Worm (Caenorhabditis elegans): ENCODE measurements around the gene chil-14.

The chil-14 gene

DNA sequence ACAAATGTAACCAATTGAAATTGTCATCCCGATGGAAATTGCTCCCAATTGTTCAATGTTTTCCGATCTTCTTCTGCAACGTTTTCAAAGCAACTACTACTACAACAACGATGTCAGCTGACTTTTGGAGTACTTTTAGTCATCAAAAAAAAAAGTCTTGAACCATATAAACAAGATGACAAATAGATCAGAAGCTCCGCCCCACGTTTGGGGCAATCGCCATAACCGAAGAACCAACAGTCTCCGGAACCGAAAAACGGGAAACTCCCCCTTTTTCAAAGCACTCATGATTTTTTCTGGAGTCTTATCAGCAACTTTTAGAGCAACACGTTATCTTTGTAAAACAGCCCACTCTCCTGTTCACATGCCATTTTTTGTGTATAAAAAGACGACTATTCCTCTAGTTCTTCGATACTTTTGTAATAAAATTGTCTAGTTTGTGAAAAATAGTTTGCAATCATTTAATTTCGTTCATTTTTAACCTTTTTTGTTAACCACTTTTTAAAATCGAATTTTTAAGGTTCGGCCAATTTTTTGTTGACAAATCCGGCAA is 4.6 kb downstream of the chil-14 start:
- TF ChIP-seq nhr-48 (tag; optimal IDR thresholded peaks at IDR 0.05): peak; percentile 18
- TF ChIP-seq hlh-30 (tag; optimal IDR thresholded peaks at IDR 0.05; ENCODE audit: insufficient read depth): peak; percentile 43
- peak; percentile 78 for TF ChIP-seq mxl-2 (GFP tag; conservative IDR thresholded peaks at IDR 0.05)
- TF ChIP-seq nhr-28 (tag; optimal IDR thresholded peaks at IDR 0.05): peak; percentile 67
- TF ChIP-seq nhr-77 (tag; optimal IDR thresholded peaks at IDR 0.05): peak; percentile 47
- no peak for TF ChIP-seq lim-7 (GFP tag; IDR thresholded peaks at IDR 0.05)
- no peak for TF ChIP-seq daf-16 (GFP tag; optimal IDR thresholded peaks at IDR 0.05)
- TF ChIP-seq daf-16 (tag; optimal IDR thresholded peaks at IDR 0.05): peak; percentile 81
- TF ChIP-seq php-3 (GFP tag; IDR thresholded peaks at IDR 0.05): peak; percentile 18; the same call in 1 of the 2 replicates
- TF ChIP-seq hlh-11 (tag; optimal IDR thresholded peaks at IDR 0.05): peak; percentile 66
- peak; percentile 44 for TF ChIP-seq dve-1 (tag; optimal IDR thresholded peaks at IDR 0.05; ENCODE audit: insufficient read depth)
- TF ChIP-seq nhr-102 (tag; optimal IDR thresholded peaks at IDR 0.05): no peak
- TF ChIP-seq aha-1 (tag): peak; percentile 66
- TF ChIP-seq aly-2 (tag; optimal IDR thresholded peaks at IDR 0.05): no peak
- TF ChIP-seq lin-39 (tag; optimal IDR thresholded peaks at IDR 0.05): no peak
- TF ChIP-seq dmd-6 (GFP tag; IDR thresholded peaks at IDR 0.05): peak; percentile 81
- no peak for TF ChIP-seq nhr-41 (GFP tag; IDR thresholded peaks at IDR 0.05)
- TF ChIP-seq pqm-1 (tag; optimal IDR thresholded peaks at IDR 0.05): peak; percentile 43
- no peak for TF ChIP-seq arid-1 (GFP tag; conservative IDR thresholded peaks at IDR 0.05)

DNA sequence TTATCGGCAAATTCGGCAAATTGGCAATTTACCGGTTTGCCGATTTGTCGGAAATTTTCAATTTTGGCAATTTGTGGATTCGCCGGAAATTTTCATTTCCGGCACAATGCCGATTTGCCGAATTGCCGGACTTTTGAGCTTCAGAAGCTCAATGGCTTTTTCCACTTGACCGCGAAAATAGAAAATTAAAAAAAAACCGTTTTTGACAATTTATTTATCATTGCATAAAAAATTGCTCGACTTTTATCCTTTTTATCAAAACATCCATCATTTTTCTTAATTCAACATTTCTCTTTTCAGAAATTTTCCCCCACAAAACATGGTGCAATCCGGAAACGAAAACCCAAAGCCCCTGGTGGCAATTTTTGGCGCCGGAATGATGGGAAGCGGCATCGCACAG is 5.2 kb downstream of the chil-14 start, which contains the start of gene hacd-1:
Gene hacd-1, plus strand, starts transcription at position 301 of the 400 bp plus-strand sequence.
- TF ChIP-seq daf-12 (tag; optimal IDR thresholded peaks at IDR 0.05) (no peak), T26A8.4 (GFP tag; IDR thresholded peaks at IDR 0.05) (no peak), F10B5.3 (tag; optimal IDR thresholded peaks at IDR 0.05) (no peak), zip-11 (GFP tag; IDR thresholded peaks at IDR 0.05) (no peak), lin-1 (GFP tag; IDR thresholded peaks at IDR 0.05) (no peak), madf-9 (GFP tag; conservative IDR thresholded peaks at IDR 0.05) (no peak), F49E8.2 (tag; optimal IDR thresholded peaks at IDR 0.05; ENCODE audit: borderline replicate concordance) (no peak), zip-2 (tag; optimal IDR thresholded peaks at IDR 0.05) (no peak), spr-3 (GFP tag; optimal IDR thresholded peaks at IDR 0.05) (no peak)

DNA sequence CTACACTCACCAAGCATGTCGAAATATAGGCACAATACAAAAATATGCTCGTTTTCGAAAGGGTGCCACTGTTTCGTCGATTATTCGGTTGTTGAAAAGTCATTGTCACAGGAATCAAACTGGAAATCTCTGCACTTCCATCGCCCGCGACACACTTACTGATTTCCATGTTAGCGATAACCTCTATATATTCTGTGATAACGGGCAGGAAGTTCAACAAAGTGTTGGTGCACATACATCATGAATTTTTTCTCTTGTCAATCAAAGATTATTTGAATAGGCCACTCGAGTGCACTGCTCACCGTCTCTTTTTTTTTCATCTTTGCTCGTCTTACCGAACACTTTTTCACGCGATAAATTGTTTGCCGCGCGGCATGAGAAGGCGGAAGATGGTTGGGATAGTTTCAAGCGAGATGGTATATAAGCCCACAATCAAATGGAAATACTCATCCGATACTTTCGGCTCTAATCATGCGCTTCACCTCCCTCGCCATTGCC is 9.7 kb downstream of the chil-14 start, which contains the start of the genes fpn-1.2 and pqn-54:
Gene fpn-1.2, minus strand, starts transcription at position 157 of the 498 bp plus-strand sequence.
Gene pqn-54, plus strand, starts transcription at position 448 of the 498 bp plus-strand sequence.
- TF ChIP-seq nhr-28 (tag; optimal IDR thresholded peaks at IDR 0.05) (peak; percentile 66), lin-13 (GFP tag; optimal IDR thresholded peaks at IDR 0.05) (no peak), ZK337.2 (GFP tag; IDR thresholded peaks at IDR 0.05) (no peak), fos-1 (tag; optimal IDR thresholded peaks at IDR 0.05) (no peak), dmd-6 (GFP tag; IDR thresholded peaks at IDR 0.05) (peak; percentile 83), madf-9 (GFP tag; conservative IDR thresholded peaks at IDR 0.05) (no peak), tra-1 (GFP tag; IDR thresholded peaks at IDR 0.05) (no peak), aha-1 (tag) (no peak), nhr-41 (GFP tag; IDR thresholded peaks at IDR 0.05) (no peak), unc-130 (GFP tag; optimal IDR thresholded peaks at IDR 0.05) (no peak), duxl-1 (tag; optimal IDR thresholded peaks at IDR 0.05; ENCODE audit: poor library complexity) (no peak), nhr-77 (tag; optimal IDR thresholded peaks at IDR 0.05) (peak; percentile 26), hlh-11 (tag; optimal IDR thresholded peaks at IDR 0.05) (peak; percentile 26), lin-1 (GFP tag; IDR thresholded peaks at IDR 0.05) (no peak), nhr-42 (GFP tag; IDR thresholded peaks at IDR 0.05) (no peak), set-16 (GFP tag; IDR thresholded peaks at IDR 0.05) (no peak), nhr-11 (tag; optimal IDR thresholded peaks at IDR 0.05) (no peak), T20F7.1 (GFP tag; optimal IDR thresholded peaks at IDR 0.05) (no peak), ceh-82 (tag; optimal IDR thresholded peaks at IDR 0.05) (no peak), ZK546.5 (tag; optimal IDR thresholded peaks at IDR 0.05) (no peak), nhr-237 (tag; optimal IDR thresholded peaks at IDR 0.05) (no peak), snpc-4 (tag; optimal IDR thresholded peaks at IDR 0.05) (no peak), daf-16 (GFP tag; optimal IDR thresholded peaks at IDR 0.05) (no peak), daf-16 (tag; optimal IDR thresholded peaks at IDR 0.05) (peak; percentile 9), lsy-2 (tag; optimal IDR thresholded peaks at IDR 0.05) (no peak), zip-2 (tag; optimal IDR thresholded peaks at IDR 0.05) (no peak), pqm-1 (tag; optimal IDR thresholded peaks at IDR 0.05) (peak; percentile 37), dpl-1 (GFP tag; optimal IDR thresholded peaks at IDR 0.05) (no peak), hlh-30 (tag; optimal IDR thresholded peaks at IDR 0.05; ENCODE audit: insufficient read depth) (no peak), daf-8 (GFP tag; IDR thresholded peaks at IDR 0.05) (no peak)
